Fruit fly (Drosophila melanogaster) whole organism, embryonic: ENCODE measurements around the gene Bet5.

Experiments used
- Ada2b ChIP-seq: fragments of 200-800 bp; sonication (Bioruptor generic); IDR thresholded peaks from 2 replicates; pipeline ENCODE4 v1.3.6; 2022; ENCODE audit warnings: missing biosample characterization, missing genetic modification characterization
- Antp ChIP-seq: fragments of 200-800 bp; sonication (Bioruptor generic); optimal IDR thresholded peaks from 3 replicates; lab custom pipeline; 2016; ENCODE audit warnings: missing biosample characterization, missing genetic modification characterization
- BEAF-32 ChIP-seq: fragments of 200-800 bp; sonication (Bioruptor generic); optimal IDR thresholded peaks from 3 replicates; lab custom pipeline; 2017; ENCODE audit warnings: missing biosample characterization, missing genetic modification characterization, mild to moderate bottlenecking, moderate library complexity, missing genetic modification reagents
- CG1024 ChIP-seq: fragments of 200-800 bp; sonication (Bioruptor generic); IDR thresholded peaks from 2 replicates; pipeline ENCODE4 v1.3.6; 2022; ENCODE audit warnings: missing biosample characterization, missing genetic modification characterization
- CG11560 ChIP-seq: fragments of 200-800 bp; sonication (Bioruptor generic); IDR thresholded peaks from 3 replicates; pipeline ENCODE4 v1.3.6; 2022; ENCODE audit warnings: missing biosample characterization, missing genetic modification characterization
- CG12391 ChIP-seq: fragments of 200-800 bp; sonication (Bioruptor generic); optimal IDR thresholded peaks from 3 replicates; lab custom pipeline; 2018; ENCODE audit warnings: missing biosample characterization, mild to moderate bottlenecking, missing genetic modification characterization, moderate library complexity
- CG14014 ChIP-seq: fragments of 200-800 bp; sonication (Bioruptor generic); IDR thresholded peaks from 2 replicates; pipeline ENCODE4 v1.3.6; 2022; ENCODE audit warnings: missing biosample characterization, missing genetic modification characterization
- CG14441 ChIP-seq: fragments of 200-800 bp; sonication (Bioruptor generic); IDR thresholded peaks from 2 replicates; pipeline ENCODE4 v1.3.6; 2022; ENCODE audit warnings: missing biosample characterization, missing genetic modification characterization
- CG1602 ChIP-seq: fragments of 200-800 bp; sonication (Bioruptor generic); optimal IDR thresholded peaks from 3 replicates; lab custom pipeline; 2016; ENCODE audit warnings: missing biosample characterization, missing genetic modification characterization
- CG16779 ChIP-seq: fragments of 200-800 bp; sonication (Bioruptor generic); IDR thresholded peaks from 2 replicates; pipeline ENCODE4 v1.3.6; 2022; ENCODE audit warnings: missing biosample characterization, missing genetic modification characterization
- CG17186 ChIP-seq: fragments of 200-800 bp; sonication (Bioruptor generic); optimal IDR thresholded peaks from 3 replicates; lab custom pipeline; 2017; ENCODE audit warnings: missing biosample characterization, missing genetic modification reagents, missing genetic modification characterization
- CG2875 ChIP-seq: fragments of 200-800 bp; sonication (Bioruptor generic); optimal IDR thresholded peaks from 2 replicates; lab custom pipeline; 2017; ENCODE audit warnings: missing biosample characterization, mild to moderate bottlenecking, missing genetic modification characterization, missing genetic modification reagents
- CG34224 ChIP-seq: fragments of 200-800 bp; sonication (Bioruptor generic); IDR thresholded peaks from 3 replicates; pipeline ENCODE4 v1.3.6; 2022; ENCODE audit warnings: missing biosample characterization, missing genetic modification characterization; ENCODE audit not compliant: partially characterized antibody
- CG3847 ChIP-seq: fragments of 200-800 bp; sonication (Bioruptor generic); IDR thresholded peaks from 2 replicates; pipeline ENCODE4 v1.3.6; 2022; ENCODE audit warnings: missing biosample characterization, missing genetic modification characterization
- CG4617 ChIP-seq: fragments of 200-800 bp; sonication (Bioruptor generic); optimal IDR thresholded peaks from 3 replicates; lab custom pipeline; 2016; ENCODE audit warnings: missing biosample characterization, missing genetic modification characterization, borderline replicate concordance
- CG6854 ChIP-seq: fragments of 200-800 bp; sonication (Bioruptor generic); optimal IDR thresholded peaks from 3 replicates; lab custom pipeline; 2017; ENCODE audit warnings: missing biosample characterization, mild to moderate bottlenecking, missing genetic modification characterization
- Dad ChIP-seq: fragments of 200-800 bp; sonication (Bioruptor generic); optimal IDR thresholded peaks from 3 replicates; lab custom pipeline; 2016; ENCODE audit warnings: missing biosample characterization, missing genetic modification characterization
- E2f2 ChIP-seq: fragments of 200-800 bp; sonication (Bioruptor generic); IDR thresholded peaks from 2 replicates; pipeline ENCODE4 v1.3.6; 2022; ENCODE audit warnings: missing biosample characterization, missing genetic modification characterization
- Neu2 ChIP-seq: fragments of 200-800 bp; sonication (Bioruptor generic); optimal IDR thresholded peaks from 3 replicates; lab custom pipeline; 2016; ENCODE audit warnings: missing biosample characterization, missing genetic modification characterization, borderline replicate concordance
- Nf-YB ChIP-seq: fragments of 200-800 bp; sonication (Bioruptor generic); optimal IDR thresholded peaks from 3 replicates; lab custom pipeline; 2019; ENCODE audit warnings: missing biosample characterization, mild to moderate bottlenecking, missing genetic modification characterization, moderate library complexity
- Pdp1 ChIP-seq, 2 experiments: fragments of 200-800 bp; sonication (Bioruptor generic); optimal IDR thresholded peaks; 3 replicates each; lab custom pipeline; 2016; ENCODE audit warnings: missing biosample characterization in 2 of 2, missing genetic modification characterization in 2 of 2, mild to moderate bottlenecking in 1 of 2, moderate library complexity in 1 of 2
- Sox102F ChIP-seq: fragments of 200-800 bp; sonication (Bioruptor generic); optimal IDR thresholded peaks from 2 replicates; lab custom pipeline; 2018; ENCODE audit warnings: missing biosample characterization, mild to moderate bottlenecking, missing genetic modification characterization, moderate library complexity
- Taf1 ChIP-seq: fragments of 200-800 bp; sonication (Bioruptor generic); IDR thresholded peaks from 2 replicates; pipeline ENCODE4 v1.3.6; 2022; ENCODE audit warnings: missing biosample characterization, missing genetic modification characterization
- ab ChIP-seq: fragments of 200-800 bp; sonication (Bioruptor generic); optimal IDR thresholded peaks from 2 replicates; lab custom pipeline; 2016; ENCODE audit warnings: missing biosample characterization, missing genetic modification characterization
- bab2 ChIP-seq: fragments of 200-800 bp; sonication (Bioruptor generic); optimal IDR thresholded peaks from 2 replicates; lab custom pipeline; 2016; ENCODE audit warnings: missing biosample characterization, missing genetic modification characterization
- chif ChIP-seq, 2 experiments: fragments of 200-800 bp; sonication (Bioruptor generic); optimal IDR thresholded peaks; 3 replicates each; lab custom pipeline; 2016; ENCODE audit warnings: missing biosample characterization in 2 of 2, missing genetic modification characterization in 2 of 2
- crp ChIP-seq, 2 experiments: fragments of 200-800 bp; sonication (Bioruptor generic); optimal IDR thresholded peaks; 2 replicates in 1 of 2; 3 replicates in 1 of 2; lab custom pipeline; 2017; ENCODE audit warnings: missing biosample characterization in 2 of 2, missing genetic modification characterization in 2 of 2, mild to moderate bottlenecking in 1 of 2, moderate library complexity in 1 of 2
- dan ChIP-seq: fragments of 200-800 bp; sonication (Bioruptor generic); IDR thresholded peaks from 2 replicates; pipeline ENCODE4 v1.3.6; 2022; ENCODE audit warnings: missing biosample characterization, missing genetic modification characterization
- ewg ChIP-seq: fragments of 200-800 bp; sonication (Bioruptor generic); optimal IDR thresholded peaks from 3 replicates; lab custom pipeline; 2017; ENCODE audit warnings: mild to moderate bottlenecking, missing biosample characterization, missing genetic modification reagents, missing genetic modification characterization
- gfzf ChIP-seq: fragments of 200-800 bp; sonication (Bioruptor generic); optimal IDR thresholded peaks from 2 replicates; lab custom pipeline; 2016; ENCODE audit warnings: missing biosample characterization, mild to moderate bottlenecking, missing genetic modification characterization, moderate library complexity
- hkb ChIP-seq, 2 experiments: fragments of 200-800 bp in 1 of 2; fragments of >200 bp in 1 of 2; sonication (Bioruptor generic) in 1 of 2; IDR thresholded peaks in 1 of 2; optimal IDR thresholded peaks in 1 of 2; 2 replicates each; pipeline versions ENCODE4 v1.3.6 to Lab custom; 2017 to 2022; ENCODE audit warnings: missing biosample characterization in 1 of 2, missing genetic modification characterization in 1 of 2
- nmo ChIP-seq: fragments of 200-800 bp; sonication (Bioruptor generic); optimal IDR thresholded peaks from 2 replicates; lab custom pipeline; 2018; ENCODE audit warnings: missing biosample characterization, mild to moderate bottlenecking, missing genetic modification characterization, moderate library complexity
- odd ChIP-seq: fragments of 200-800 bp; sonication (Bioruptor generic); optimal IDR thresholded peaks from 2 replicates; lab custom pipeline; 2017; ENCODE audit warnings: missing biosample characterization, mild to moderate bottlenecking, missing genetic modification characterization
- phol ChIP-seq: fragments of 200-800 bp; sonication (Bioruptor generic); optimal IDR thresholded peaks from 3 replicates; lab custom pipeline; 2018; ENCODE audit warnings: missing biosample characterization, mild to moderate bottlenecking, missing genetic modification characterization, moderate library complexity
- row ChIP-seq: fragments of 200-800 bp; sonication (Bioruptor generic); IDR thresholded peaks from 3 replicates; pipeline ENCODE4 v1.3.6; 2022; ENCODE audit warnings: missing biosample characterization, missing genetic modification characterization
- sd ChIP-seq: fragments of 200-800 bp; sonication (Bioruptor generic); optimal IDR thresholded peaks from 3 replicates; lab custom pipeline; 2018; ENCODE audit warnings: missing biosample characterization, mild to moderate bottlenecking, missing genetic modification characterization, moderate library complexity
- stwl ChIP-seq: fragments of 200-800 bp; sonication (Bioruptor generic); optimal IDR thresholded peaks from 3 replicates; lab custom pipeline; 2018; ENCODE audit warnings: missing biosample characterization, mild to moderate bottlenecking, missing genetic modification characterization, moderate library complexity
- sug ChIP-seq: fragments of 200-800 bp; optimal IDR thresholded peaks from 2 replicates; lab custom pipeline; 2019; ENCODE audit warnings: missing biosample characterization, mild to moderate bottlenecking, missing genetic modification characterization, moderate library complexity
- tgo ChIP-seq: fragments of 200-800 bp; sonication (Bioruptor generic); IDR thresholded peaks from 3 replicates; pipeline ENCODE4 v1.3.6; 2022; ENCODE audit warnings: missing biosample characterization, missing genetic modification characterization
- ttk ChIP-seq: fragments of 200-800 bp; sonication (Bioruptor generic); IDR thresholded peaks from 2 replicates; pipeline ENCODE4 v2.1.2; 2022; ENCODE audit warnings: missing biosample characterization, missing genetic modification characterization
- tup ChIP-seq: fragments of 200-800 bp; sonication (Bioruptor generic); optimal IDR thresholded peaks from 2 replicates; lab custom pipeline; 2016; ENCODE audit warnings: missing biosample characterization, mild to moderate bottlenecking, missing genetic modification characterization, moderate library complexity

Bet5 gene

dm6 chr3R:30179934-30180333 lies at the start of gene Bet5 (continued):
- TF ChIP-seq BEAF-32 (peak; percentile 40), crp (GFP tag; optimal IDR thresholded peaks at IDR 0.05; lab: Kevin White, UChicago) (peak; percentile 91 to 95), CG12391 (no peak), CG1024 (GFP tag; lab: Robert Waterston, UW) (no peak), CG4617 (GFP tag; lab: Kevin White, UChicago) (peak; percentile 15), Antp (GFP tag; lab: Kevin White, UChicago) (no peak), chif (GFP tag; optimal IDR thresholded peaks at IDR 0.05; lab: Kevin White, UChicago) (no peak), CG34224 (GFP tag; lab: Robert Waterston, UW) (0 out of 3 replicates have a peak, but pooled peaks have one; percentile 21), CG3847 (GFP tag; lab: Robert Waterston, UW) (peak; percentile 12; the same call in 1 of the 2 replicates), CG2875 (GFP tag; lab: Kevin White, UChicago) (no peak), ewg (GFP tag; lab: Kevin White, UChicago) (no peak), odd (GFP tag; lab: Kevin White, UChicago) (no peak), Sox102F (GFP tag; lab: Kevin White, UChicago) (no peak), ab (GFP tag; lab: Kevin White, UChicago) (no peak), sd (tag; lab: Kevin White, UChicago) (peak; percentile 33), row (0 out of 3 replicates have a peak, but pooled peaks have one; percentile 8), CG17186 (GFP tag; lab: Kevin White, UChicago) (peak; percentile 29), CG16779 (GFP tag; lab: Robert Waterston, UW) (no peak), CG14441 (no peak), phol (no peak), gfzf (peak; percentile 48), bab2 (GFP tag; lab: Kevin White, UChicago) (no peak), Taf1 (GFP tag; lab: Robert Waterston, UW) (no peak), nmo (GFP tag; lab: Kevin White, UChicago) (peak; percentile 13), Ada2b (GFP tag; lab: Robert Waterston, UW) (no peak), ttk (GFP tag; lab: Robert Waterston, UW) (no peak), Dad (GFP tag; lab: Kevin White, UChicago) (no peak), Nf-YB (GFP tag; lab: Kevin White, UChicago) (no peak), CG14014 (GFP tag; lab: Robert Waterston, UW) (no peak), tgo (no peak), CG6854 (no peak), CG1602 (no peak), sug (tag; lab: Kevin White, UChicago) (no peak), tup (no peak), hkb (optimal IDR thresholded peaks at IDR 0.05; lab: Kevin White, UChicago) (peak; percentile 7), hkb (GFP tag; IDR thresholded peaks at IDR 0.05; lab: Robert Waterston, UW) (no peak), dan (GFP tag; lab: Robert Waterston, UW) (no peak), stwl (tag; lab: Kevin White, UChicago) (peak; percentile 80), CG11560 (no peak), Pdp1 (GFP tag; optimal IDR thresholded peaks at IDR 0.05; lab: Kevin White, UChicago) (peak in 1 of 2 experiments; percentile 7), E2f2 (GFP tag; lab: Robert Waterston, UW) (peak; percentile 76), Neu2 (GFP tag; lab: Kevin White, UChicago) (no peak)
